Fruit fly (Drosophila melanogaster): ENCODE results near the gene Eip75B.

Eip75B gene

dm6 chr3L:17968552-17969378 is 95.7 kb downstream of the Eip75B start:
- TF ChIP-seq tj (GFP tag; optimal IDR thresholded peaks at IDR 0.05) (peak; percentile 14), CG5204 (GFP tag; optimal IDR thresholded peaks at IDR 0.05) (no peak)

dm6 chr3L:17967187-17967940 is 97.1 kb downstream of the Eip75B start:
- TF ChIP-seq Clk (GFP tag; optimal IDR thresholded peaks at IDR 0.05) (no peak), tj (GFP tag; optimal IDR thresholded peaks at IDR 0.05) (peak; percentile 50)

dm6 chr3L:17966220-17966619 is 98.3 kb downstream of the Eip75B start:
- TF ChIP-seq CG7045 (GFP tag; optimal IDR thresholded peaks at IDR 0.05) (no peak), CG14711 (tag; optimal IDR thresholded peaks at IDR 0.05) (no peak), pad (GFP tag; optimal IDR thresholded peaks at IDR 0.05) (no peak), cic (GFP tag; optimal IDR thresholded peaks at IDR 0.05) (no peak), kay (GFP tag; ENCODE audit: borderline replicate concordance) (no peak)

dm6 chr3L:17965455-17965794 is 99.1 kb downstream of the Eip75B start:
- TF ChIP-seq CG5204 (GFP tag; optimal IDR thresholded peaks at IDR 0.05) (no peak), CG11617 (GFP tag; optimal IDR thresholded peaks at IDR 0.05) (no peak), pad (GFP tag; optimal IDR thresholded peaks at IDR 0.05) (no peak), CG1620 (GFP tag; optimal IDR thresholded peaks at IDR 0.05) (no peak), kay (GFP tag; ENCODE audit: borderline replicate concordance) (no peak), CG7045 (GFP tag; optimal IDR thresholded peaks at IDR 0.05) (no peak), bab1 (GFP tag; optimal IDR thresholded peaks at IDR 0.05) (no peak)

dm6 chr3L:17964757-17965454 is 99.6 kb downstream of the Eip75B start:
- TF ChIP-seq pad (GFP tag; optimal IDR thresholded peaks at IDR 0.05) (no peak), CG12768 (GFP tag; optimal IDR thresholded peaks at IDR 0.05) (peak; percentile 9), tj (GFP tag; optimal IDR thresholded peaks at IDR 0.05) (peak; percentile 60)

- TF ChIP-seq Crg-1 (GFP tag; optimal IDR thresholded peaks at IDR 0.05) (no peak), tj (GFP tag; optimal IDR thresholded peaks at IDR 0.05) (peak; percentile 12)
Observed at dm6 chr3L:17963529-17964225, 100.8 kb downstream of the Eip75B start.

- TF ChIP-seq CG7045 (GFP tag; optimal IDR thresholded peaks at IDR 0.05), result no peak
- TF ChIP-seq Clk (GFP tag; optimal IDR thresholded peaks at IDR 0.05), result no peak
Observed at dm6 chr3L:17962668-17963208, 101.8 kb downstream of the Eip75B start.

dm6 chr3L:17962069-17962664 is 102.3 kb downstream of the Eip75B start:
- TF ChIP-seq kay (GFP tag; ENCODE audit: borderline replicate concordance), result peak; percentile 75
- TF ChIP-seq bab1 (GFP tag; optimal IDR thresholded peaks at IDR 0.05), result peak; percentile 26
- no peak for TF ChIP-seq CG14711 (tag; optimal IDR thresholded peaks at IDR 0.05)
- TF ChIP-seq CG12768 (GFP tag; optimal IDR thresholded peaks at IDR 0.05), result peak; percentile 12
- TF ChIP-seq CG33017 (tag; optimal IDR thresholded peaks at IDR 0.05), result no peak
- TF ChIP-seq Clk (GFP tag; optimal IDR thresholded peaks at IDR 0.05), result no peak
- no peak for TF ChIP-seq CG5204 (GFP tag; optimal IDR thresholded peaks at IDR 0.05)
- no peak for TF ChIP-seq toe (GFP tag; optimal IDR thresholded peaks at IDR 0.05)
- TF ChIP-seq Crg-1 (GFP tag; optimal IDR thresholded peaks at IDR 0.05), result no peak
- no peak for TF ChIP-seq pad (GFP tag; optimal IDR thresholded peaks at IDR 0.05)
- no peak for TF ChIP-seq CG1620 (GFP tag; optimal IDR thresholded peaks at IDR 0.05)
- no peak for TF ChIP-seq CG11617 (GFP tag; optimal IDR thresholded peaks at IDR 0.05)
- no peak for TF ChIP-seq CG7045 (GFP tag; optimal IDR thresholded peaks at IDR 0.05)
- TF ChIP-seq tj (GFP tag; optimal IDR thresholded peaks at IDR 0.05), result no peak
- no peak for TF ChIP-seq Hr96 (GFP tag; optimal IDR thresholded peaks at IDR 0.05)
- no peak for TF ChIP-seq ovo (GFP tag; optimal IDR thresholded peaks at IDR 0.05)

All from whole organism, adult.